Fruit fly (Drosophila melanogaster) whole organism, wandering third instar larva: ENCODE measurements around the gene MED25.

Experiments
- Dif ChIP-seq: fragments of 200-275, 200-300 bp; sonication (Bioruptor generic); optimal IDR thresholded peaks from 2 replicates; lab custom pipeline; 2018; ENCODE audit warnings: missing biosample characterization, missing genetic modification characterization; ENCODE audit not compliant: partially characterized antibody
- fru ChIP-seq: fragments of 200-800 bp; sonication (Bioruptor generic); optimal IDR thresholded peaks from 3 replicates; lab custom pipeline; 2016; ENCODE audit warnings: missing biosample characterization, mild to moderate bottlenecking, missing genetic modification characterization
- pan ChIP-seq: fragments of >200 bp; optimal IDR thresholded peaks from 2 replicates; lab custom pipeline; 2017

dm6 chr3R:20027841-20028240 lies 19.1 kb downstream of the MED25 start, which contains the start of the genes CG4424 and CG4854:
- TF ChIP-seq pan (no peak), fru (GFP tag; lab: Kevin White, UChicago) (no peak), Dif (GFP tag; lab: Kevin White, UChicago) (no peak)
